Worm (Caenorhabditis elegans): Measurements from ENCODE around the gene C12D5.9.

- no peak for TF ChIP-seq gmeb-1 (tag; optimal IDR thresholded peaks at IDR 0.05)
- no peak for TF ChIP-seq lsy-2 (tag; optimal IDR thresholded peaks at IDR 0.05)
- no peak for TF ChIP-seq nhr-237 (tag; optimal IDR thresholded peaks at IDR 0.05)
- TF ChIP-seq lin-11 (tag; optimal IDR thresholded peaks at IDR 0.05), result no peak
- TF ChIP-seq ZK546.5 (tag; optimal IDR thresholded peaks at IDR 0.05), result no peak
- no peak for TF ChIP-seq dmd-4 (tag; optimal IDR thresholded peaks at IDR 0.05)
- TF ChIP-seq lin-39 (tag; optimal IDR thresholded peaks at IDR 0.05), result no peak
- TF ChIP-seq mdl-1 (tag; optimal IDR thresholded peaks at IDR 0.05), result no peak
Observed at ce11 chrV:7713072-7713471, 23.3 kb upstream of the C12D5.9 start, which contains the start of gene ZK105.13.
